Worm (Caenorhabditis elegans): ENCODE measurements around the gene F34D10.9.

DNA sequence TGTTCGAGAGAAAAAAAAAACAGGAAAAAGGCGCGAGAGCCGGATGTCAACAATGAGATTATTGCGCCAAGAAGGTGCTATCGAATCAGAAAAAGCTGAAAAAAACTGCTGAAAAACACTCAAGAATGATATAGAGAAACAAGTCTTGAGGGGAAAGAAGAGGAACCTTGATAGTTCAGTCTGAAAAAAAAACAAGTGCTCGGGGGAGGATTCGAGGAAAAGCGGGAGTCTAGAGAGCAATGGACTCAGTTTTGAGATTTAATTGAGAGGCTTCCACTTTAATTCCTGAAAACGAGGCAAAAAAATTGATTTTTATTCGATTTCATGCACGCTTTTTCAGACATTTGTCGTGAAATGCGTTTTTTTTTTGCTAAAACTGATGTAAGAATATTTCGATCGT lies 34.8 kb downstream of the F34D10.9 start, which contains the start of gene npr-15:
- TF ChIP-seq fkh-10 (GFP tag; optimal IDR thresholded peaks at IDR 0.05) = no peak
- TF ChIP-seq elt-2 (tag; optimal IDR thresholded peaks at IDR 0.05) = no peak
- no peak for TF ChIP-seq fkh-6 (tag; optimal IDR thresholded peaks at IDR 0.05)

Data from whole organism, late embryonic.